Worm (Caenorhabditis elegans): ENCODE results near the gene C16E9.1.

The C16E9.1 gene

DNA sequence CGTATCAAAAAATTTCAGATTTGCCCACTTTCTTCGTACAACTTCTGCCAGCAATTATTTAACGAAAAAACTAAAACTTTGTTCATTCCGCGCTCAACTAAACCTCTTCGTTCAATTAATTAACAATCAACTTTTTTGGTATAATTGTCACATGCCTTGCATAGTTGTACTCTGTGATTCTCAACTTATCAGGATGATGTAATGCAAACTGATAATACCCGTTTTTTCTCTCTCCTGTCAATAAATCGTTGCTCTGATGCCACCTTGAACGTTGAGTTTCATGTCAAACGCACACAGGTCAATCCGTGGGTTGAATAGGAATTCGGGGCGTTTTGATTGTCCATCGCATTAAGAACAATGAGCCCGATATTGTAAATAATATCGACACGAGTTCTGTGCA is 34.4 kb upstream of the C16E9.1 start (continued):
- TF ChIP-seq Y5F2A.4 (GFP tag; optimal IDR thresholded peaks at IDR 0.05) (no peak), dpl-1 (GFP tag; optimal IDR thresholded peaks at IDR 0.05) (no peak), F26F4.8 (GFP tag; conservative IDR thresholded peaks at IDR 0.05) (no peak), rbr-2 (tag; optimal IDR thresholded peaks at IDR 0.05) (no peak), hmg-1.1 (GFP tag; IDR thresholded peaks at IDR 0.05) (no peak), nhr-10 (tag; optimal IDR thresholded peaks at IDR 0.05) (no peak), arid-1 (GFP tag; conservative IDR thresholded peaks at IDR 0.05) (no peak), nhr-111 (GFP tag; optimal IDR thresholded peaks at IDR 0.05) (no peak), nhr-11 (tag; optimal IDR thresholded peaks at IDR 0.05) (no peak), zip-11 (GFP tag; IDR thresholded peaks at IDR 0.05) (no peak), ceh-20 (GFP tag; IDR thresholded peaks at IDR 0.05) (0 out of 2 replicates have a peak, but pooled peaks have one; percentile 17), pqm-1 (tag; optimal IDR thresholded peaks at IDR 0.05) (peak; percentile 88), ces-1 (GFP tag; optimal IDR thresholded peaks at IDR 0.05) (no peak), F10B5.3 (tag; optimal IDR thresholded peaks at IDR 0.05) (no peak), Y75B8A.6 (GFP tag; IDR thresholded peaks at IDR 0.05) (no peak), nhr-41 (GFP tag; IDR thresholded peaks at IDR 0.05) (0 out of 2 replicates have a peak, but pooled peaks have one; percentile 10), duxl-1 (tag; optimal IDR thresholded peaks at IDR 0.05; ENCODE audit: poor library complexity) (no peak)

DNA sequence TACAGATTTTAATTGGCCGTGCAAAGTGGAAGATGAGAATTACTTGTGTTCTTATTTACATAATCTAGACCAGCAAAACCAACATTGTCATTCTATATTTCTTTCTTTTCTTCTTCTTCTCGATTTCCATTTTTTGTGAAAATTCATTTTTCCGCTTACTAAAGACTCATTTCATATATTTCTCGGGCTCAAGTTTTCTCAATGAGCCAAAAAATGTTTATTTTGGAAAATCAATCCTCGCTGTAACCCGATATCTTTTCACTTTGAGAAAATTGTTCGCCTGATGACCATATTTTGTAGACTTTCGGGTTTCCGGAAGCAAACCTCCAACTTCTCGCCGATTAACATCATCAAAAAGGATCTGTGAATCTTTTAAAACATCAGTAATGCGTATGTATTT is 26.0 kb upstream of the C16E9.1 start, which contains the start of gene nhx-4:
nhx-4 (plus strand) TSS at position 301 of the 400 bp plus-strand sequence.
- TF ChIP-seq zfp-2 (tag; optimal IDR thresholded peaks at IDR 0.05), result no peak
- no peak for TF ChIP-seq F10B5.3 (tag; optimal IDR thresholded peaks at IDR 0.05)
- no peak for TF ChIP-seq cey-2 (tag; optimal IDR thresholded peaks at IDR 0.05; ENCODE audit: borderline replicate concordance, insufficient read depth)
- TF ChIP-seq ZK337.2 (GFP tag; IDR thresholded peaks at IDR 0.05), result no peak
- TF ChIP-seq zag-1 (tag; optimal IDR thresholded peaks at IDR 0.05), result no peak
- TF ChIP-seq lin-38 (GFP tag; IDR thresholded peaks at IDR 0.05), result no peak
- TF ChIP-seq gei-8 (GFP tag; optimal IDR thresholded peaks at IDR 0.05), result no peak
- TF ChIP-seq snpc-1.2 (GFP tag; IDR thresholded peaks at IDR 0.05), result no peak
- no peak for TF ChIP-seq F49E8.2 (tag; optimal IDR thresholded peaks at IDR 0.05; ENCODE audit: borderline replicate concordance)
- TF ChIP-seq sdz-12 (GFP tag; optimal IDR thresholded peaks at IDR 0.05), result no peak
- no peak for TF ChIP-seq dve-1 (tag; optimal IDR thresholded peaks at IDR 0.05; ENCODE audit: insufficient read depth)
- TF ChIP-seq set-16 (GFP tag; IDR thresholded peaks at IDR 0.05), result no peak

DNA sequence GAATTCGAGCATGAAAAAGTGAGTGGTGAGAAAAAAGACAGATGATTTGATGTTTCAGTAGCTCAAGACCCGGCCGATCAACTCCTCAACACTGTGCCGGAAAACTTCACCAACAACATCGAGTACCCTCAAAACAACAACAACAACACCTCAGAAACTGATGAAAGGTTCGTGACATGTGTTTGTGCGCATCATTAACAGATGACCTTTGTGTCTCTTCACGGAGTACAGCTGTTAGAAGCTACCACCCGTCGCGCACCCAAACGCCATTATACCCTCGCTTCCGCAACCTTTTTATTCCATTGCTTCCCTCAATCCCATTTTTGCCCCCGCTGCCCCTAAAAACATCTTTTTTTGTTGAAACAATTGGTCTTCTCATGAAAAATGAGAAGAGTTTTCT is 24.7 kb upstream of the C16E9.1 start:
- no peak for TF ChIP-seq hmg-1.1 (GFP tag; IDR thresholded peaks at IDR 0.05)
- peak in 1 of 2 experiments; percentile 64 for TF ChIP-seq daf-16 (GFP tag; optimal IDR thresholded peaks at IDR 0.05)
- no peak for TF ChIP-seq daf-16 (tag; optimal IDR thresholded peaks at IDR 0.05)
- TF ChIP-seq nhr-28 (tag; optimal IDR thresholded peaks at IDR 0.05), result no peak
- no peak for TF ChIP-seq aha-1 (tag)
- no peak for TF ChIP-seq jun-1 (tag; optimal IDR thresholded peaks at IDR 0.05)
- no peak for TF ChIP-seq tra-1 (GFP tag; IDR thresholded peaks at IDR 0.05)
- TF ChIP-seq gei-8 (GFP tag; optimal IDR thresholded peaks at IDR 0.05), result no peak
- no peak for TF ChIP-seq ceh-32 (tag; optimal IDR thresholded peaks at IDR 0.05; ENCODE audit: poor library complexity)

DNA sequence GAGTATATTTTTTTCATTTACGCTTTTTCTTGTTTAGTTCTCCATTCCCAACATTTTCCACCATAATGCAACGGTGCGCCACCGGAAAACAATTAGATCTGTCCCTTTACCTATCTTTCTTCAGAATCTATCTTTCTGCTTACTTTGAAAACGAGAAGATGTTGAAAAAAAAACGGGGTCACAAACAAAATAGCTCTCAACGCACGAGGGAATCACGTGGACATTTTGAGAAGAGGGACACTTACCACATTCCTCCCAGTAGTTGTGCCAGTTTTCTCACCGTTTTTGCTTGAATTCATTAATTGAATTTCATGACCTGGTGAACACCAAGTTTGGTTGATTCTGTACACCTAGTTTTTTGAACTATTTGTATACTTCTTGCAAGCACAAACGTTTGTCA is 23.9 kb upstream of the C16E9.1 start:
- TF ChIP-seq hlh-30 (tag; optimal IDR thresholded peaks at IDR 0.05; ENCODE audit: insufficient read depth) (peak; percentile 40), unc-62 (GFP tag; optimal IDR thresholded peaks at IDR 0.05 in 1 of 2) (peak in 1 of 2 experiments; percentile 71), unc-62 (tag; optimal IDR thresholded peaks at IDR 0.05) (no peak), unc-39 (tag; optimal IDR thresholded peaks at IDR 0.05) (no peak), mxl-2 (GFP tag; conservative IDR thresholded peaks at IDR 0.05) (peak; percentile 92), lsy-2 (tag; optimal IDR thresholded peaks at IDR 0.05) (no peak), mdl-1 (tag; optimal IDR thresholded peaks at IDR 0.05) (peak in 1 of 2 experiments; percentile 4)
